Worm (Caenorhabditis elegans) whole organism, L4/young adult: ENCODE measurements around the gene ZK1058.9.

Experiments used
- W03F9.2 ChIP-seq: fragments of 150-350 bp; optimal IDR thresholded peaks from 2 replicates; lab custom pipeline; 2014; ENCODE audit warnings: missing biosample characterization, missing genetic modification characterization
- dao-5 ChIP-seq: sonication (generic microtip); optimal IDR thresholded peaks from 2 replicates; lab custom pipeline; 2016; ENCODE audit warnings: missing genotype, missing genetic modification characterization, moderate library complexity, missing compliant biosample characterization
- him-1 ChIP-seq: sonication (generic microtip); optimal IDR thresholded peaks from 2 replicates; lab custom pipeline; 2016; ENCODE audit warnings: missing genotype, missing genetic modification reagents, missing genetic modification characterization, missing compliant biosample characterization

- no peak for TF ChIP-seq him-1 (tag; lab: Kevin White, UChicago)
- no peak for TF ChIP-seq W03F9.2 (tag; lab: Kevin White, UChicago)
- TF ChIP-seq dao-5 (tag; lab: Kevin White, UChicago) = no peak
These were observed 38.2 kb upstream of the ZK1058.9 start, which contains the start of gene R10E9.2 for ce11 chrIII:3964237-3964636.
